Worm (Caenorhabditis elegans) whole organism, late embryonic: Measurements from ENCODE around the gene M04B2.4.

Source experiments
- ceh-22 ChIP-seq: sonication (generic microtip); optimal IDR thresholded peaks from 2 replicates; lab custom pipeline; 2017; ENCODE audit warnings: missing biosample characterization, missing genetic modification characterization
- dve-1 ChIP-seq: sonication (generic microtip); optimal IDR thresholded peaks from 2 replicates; lab custom pipeline; 2017; ENCODE audit warnings: antibody characterized with exemption, mild to moderate bottlenecking, missing genetic modification characterization, missing compliant biosample characterization
- hlh-15 ChIP-seq: sonication (generic microtip); optimal IDR thresholded peaks from 2 replicates; lab custom pipeline; 2016; ENCODE audit warnings: missing genetic modification characterization, missing compliant biosample characterization
- pha-4 ChIP-seq: fragments of 150-350 bp; optimal IDR thresholded peaks from 2 replicates; lab custom pipeline; 2018; ENCODE audit warnings: missing biosample characterization, missing genetic modification reagents, missing genetic modification characterization
- unc-55 ChIP-seq: sonication (generic microtip); optimal IDR thresholded peaks from 2 replicates; lab custom pipeline; 2017; ENCODE audit warnings: missing biosample characterization, missing genetic modification reagents, missing genetic modification characterization

ce11 chrIV:11520960-11521359 is at the start of gene M04B2.4, which contains the start of gene gfl-1:
- no peak for TF ChIP-seq ceh-22 (tag; lab: Kevin White, UChicago)
- TF ChIP-seq hlh-15 (tag; lab: Kevin White, UChicago) = no peak
- TF ChIP-seq pha-4 (tag; lab: Kevin White, UChicago) = no peak
- TF ChIP-seq unc-55 (GFP tag; lab: Kevin White, UChicago) = no peak
- TF ChIP-seq dve-1 = no peak
